Fruit fly (Drosophila melanogaster) whole organism, embryonic: ENCODE results near the gene CG7912.

Experiments
- CG17385 ChIP-seq: fragments of 200-800 bp; sonication (Bioruptor generic); optimal IDR thresholded peaks from 3 replicates; lab custom pipeline; 2018; ENCODE audit warnings: missing biosample characterization, mild to moderate bottlenecking, missing genetic modification characterization
- H2.0 ChIP-seq: fragments of 200-800 bp; sonication (Bioruptor generic); IDR thresholded peaks from 2 replicates; pipeline ENCODE4 v1.3.6; 2022; ENCODE audit warnings: missing biosample characterization, missing genetic modification characterization
- dimm ChIP-seq: fragments of 200-800 bp; sonication (Bioruptor generic); IDR thresholded peaks from 2 replicates; pipeline ENCODE4 v1.3.6; 2022; ENCODE audit warnings: missing biosample characterization, missing genetic modification characterization
- yki ChIP-seq: fragments of >200 bp; optimal IDR thresholded peaks from 3 replicates; lab custom pipeline; 2018

DNA sequence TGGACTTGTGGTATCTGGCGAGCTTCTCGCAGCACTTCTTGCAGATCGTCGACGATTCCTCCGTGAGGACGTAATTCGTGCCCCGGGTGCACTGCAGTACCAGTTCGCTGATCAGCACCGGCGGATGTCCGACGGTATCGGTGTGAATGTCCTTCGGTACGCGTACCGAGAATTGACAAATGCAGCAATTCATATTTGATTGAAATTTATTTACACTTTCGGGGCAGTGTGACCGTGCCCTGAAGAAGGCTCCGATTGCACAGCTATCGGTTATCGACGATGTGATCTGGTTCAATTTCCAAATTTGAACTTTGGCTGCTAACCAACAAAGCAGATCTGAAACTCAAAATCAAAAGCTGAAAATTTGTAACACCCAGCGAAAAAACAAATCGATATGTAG, 27.6 kb upstream of the CG7912 start, which contains the start of gene ZIPIC:
- TF ChIP-seq CG17385 (GFP tag; lab: Kevin White, UChicago): no peak
- no peak for TF ChIP-seq dimm (GFP tag; lab: Robert Waterston, UW)
- no peak for TF ChIP-seq H2.0 (GFP tag; lab: Robert Waterston, UW)
- TF ChIP-seq yki (lab: Kevin White, UChicago): no peak
